Fruit fly (Drosophila melanogaster): ENCODE measurements around the gene sbr.
A peak's percentile ranks its signal among the peaks of the same experiment; 100 is the strongest.

sbr gene

dm6 chrX:10816856-10817255 is 30.0 kb downstream of the sbr start:
- TF ChIP-seq Hr96 (GFP tag; optimal IDR thresholded peaks at IDR 0.05) (no peak), CG5204 (GFP tag; optimal IDR thresholded peaks at IDR 0.05) (no peak), tj (GFP tag; optimal IDR thresholded peaks at IDR 0.05) (no peak), bab1 (GFP tag; optimal IDR thresholded peaks at IDR 0.05) (no peak), Crg-1 (GFP tag; optimal IDR thresholded peaks at IDR 0.05) (no peak), kay (GFP tag; ENCODE audit: borderline replicate concordance) (no peak)

DNA sequence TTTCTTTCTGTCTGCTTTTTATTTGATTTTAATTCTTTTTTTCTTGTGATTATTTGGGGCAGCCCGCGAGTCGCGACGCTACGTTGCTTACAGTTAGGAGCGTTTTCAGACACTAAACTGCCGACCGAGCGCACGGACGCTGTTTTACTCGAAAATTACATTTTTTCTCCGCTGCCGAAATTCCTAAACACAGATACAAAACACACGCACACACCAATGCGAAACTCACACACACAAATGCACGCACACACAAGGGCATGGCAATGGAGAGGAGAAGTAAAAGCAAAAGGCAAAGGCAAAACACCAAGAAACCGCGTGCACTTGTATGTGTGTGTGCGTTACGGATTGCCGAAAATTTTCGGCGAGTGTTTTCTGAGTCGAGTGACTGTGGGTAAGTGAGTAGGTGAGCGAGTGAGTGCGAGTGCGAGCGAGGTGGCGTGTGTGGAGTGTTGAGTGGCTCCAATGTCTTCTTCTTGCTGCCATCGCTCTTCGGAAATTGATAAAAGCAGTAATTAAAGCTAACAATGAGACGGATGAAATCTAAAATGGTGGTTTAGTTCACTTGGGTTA is 31.3 kb downstream of the sbr start:
- TF ChIP-seq pad (GFP tag; optimal IDR thresholded peaks at IDR 0.05) (peak; percentile 95), kay (GFP tag; ENCODE audit: borderline replicate concordance) (no peak), ovo (GFP tag; optimal IDR thresholded peaks at IDR 0.05) (no peak), Mnt (GFP tag; optimal IDR thresholded peaks at IDR 0.05) (no peak), CG12768 (GFP tag; optimal IDR thresholded peaks at IDR 0.05) (no peak), CG11617 (GFP tag; optimal IDR thresholded peaks at IDR 0.05) (no peak), CG5204 (GFP tag; optimal IDR thresholded peaks at IDR 0.05) (no peak), tj (GFP tag; optimal IDR thresholded peaks at IDR 0.05) (peak; percentile 57), CG33017 (tag; optimal IDR thresholded peaks at IDR 0.05) (no peak), Clk (GFP tag; optimal IDR thresholded peaks at IDR 0.05) (no peak)

DNA sequence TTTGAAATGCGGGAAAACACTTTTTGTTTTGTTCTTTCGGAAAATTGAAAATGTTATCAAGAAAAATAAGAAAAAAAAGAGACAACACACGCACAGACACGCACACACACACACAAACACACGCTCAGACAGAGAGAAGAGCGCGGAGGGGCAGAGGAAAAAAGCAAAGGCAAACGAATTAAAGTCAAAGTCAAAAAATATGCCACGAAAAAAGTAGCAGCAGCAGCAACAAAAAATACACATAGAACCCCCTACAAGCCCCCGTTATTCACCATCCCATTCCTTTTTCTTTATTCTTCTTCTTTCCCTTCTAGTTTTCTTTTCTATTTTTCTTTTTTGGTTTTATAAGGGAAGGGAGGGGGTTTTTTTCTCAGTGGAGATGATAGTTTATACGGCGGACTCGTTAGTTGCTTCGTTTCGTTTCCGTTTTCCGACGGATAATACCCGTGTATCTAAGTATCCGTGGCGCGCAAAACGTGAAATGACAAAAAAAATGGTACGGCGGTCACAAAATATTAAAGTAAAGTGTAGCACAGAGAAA is 32.0 kb downstream of the sbr start:
- TF ChIP-seq Hr96 (GFP tag; optimal IDR thresholded peaks at IDR 0.05) = no peak
- TF ChIP-seq CG7045 (GFP tag; optimal IDR thresholded peaks at IDR 0.05) = no peak
- TF ChIP-seq CG7101 (tag; optimal IDR thresholded peaks at IDR 0.05) = no peak
- no peak for TF ChIP-seq Mnt (GFP tag; optimal IDR thresholded peaks at IDR 0.05)
- no peak for TF ChIP-seq cnc (optimal IDR thresholded peaks at IDR 0.05)

- no peak for TF ChIP-seq CG11617 (GFP tag; optimal IDR thresholded peaks at IDR 0.05)
Observed at dm6 chrX:10814113-10814512, 32.8 kb downstream of the sbr start.

DNA sequence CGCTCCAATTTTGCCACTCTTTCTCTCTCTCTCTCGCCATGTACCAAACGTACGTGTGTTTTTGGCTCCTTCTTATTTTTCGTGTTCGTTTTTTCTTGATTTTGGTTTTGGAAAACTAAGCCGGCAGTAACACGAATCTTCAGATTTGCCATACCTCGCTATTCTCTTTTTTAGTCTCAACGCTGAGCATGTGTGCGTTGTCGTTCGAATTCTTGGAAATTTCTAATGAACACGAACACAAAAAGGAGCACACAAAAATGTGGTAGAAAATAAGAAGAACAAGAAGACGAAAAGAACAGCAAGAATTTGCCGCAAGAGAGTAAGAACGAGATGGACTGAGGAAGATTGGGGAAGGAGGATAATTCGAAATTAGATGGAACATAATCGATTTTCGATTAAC is 38.2 kb downstream of the sbr start:
- TF ChIP-seq CG33017 (tag; optimal IDR thresholded peaks at IDR 0.05) (no peak), Crg-1 (GFP tag; optimal IDR thresholded peaks at IDR 0.05) (no peak), CG7101 (tag; optimal IDR thresholded peaks at IDR 0.05) (no peak), CG1620 (GFP tag; optimal IDR thresholded peaks at IDR 0.05) (no peak), CG12768 (GFP tag; optimal IDR thresholded peaks at IDR 0.05) (no peak), tj (GFP tag; optimal IDR thresholded peaks at IDR 0.05) (no peak), CG14711 (tag; optimal IDR thresholded peaks at IDR 0.05) (no peak), pad (GFP tag; optimal IDR thresholded peaks at IDR 0.05) (no peak), ovo (GFP tag; optimal IDR thresholded peaks at IDR 0.05) (no peak), kay (GFP tag; ENCODE audit: borderline replicate concordance) (no peak), cnc (optimal IDR thresholded peaks at IDR 0.05) (no peak), Clk (GFP tag; optimal IDR thresholded peaks at IDR 0.05) (no peak), CG5204 (GFP tag; optimal IDR thresholded peaks at IDR 0.05) (no peak), toe (GFP tag; optimal IDR thresholded peaks at IDR 0.05) (no peak)

DNA sequence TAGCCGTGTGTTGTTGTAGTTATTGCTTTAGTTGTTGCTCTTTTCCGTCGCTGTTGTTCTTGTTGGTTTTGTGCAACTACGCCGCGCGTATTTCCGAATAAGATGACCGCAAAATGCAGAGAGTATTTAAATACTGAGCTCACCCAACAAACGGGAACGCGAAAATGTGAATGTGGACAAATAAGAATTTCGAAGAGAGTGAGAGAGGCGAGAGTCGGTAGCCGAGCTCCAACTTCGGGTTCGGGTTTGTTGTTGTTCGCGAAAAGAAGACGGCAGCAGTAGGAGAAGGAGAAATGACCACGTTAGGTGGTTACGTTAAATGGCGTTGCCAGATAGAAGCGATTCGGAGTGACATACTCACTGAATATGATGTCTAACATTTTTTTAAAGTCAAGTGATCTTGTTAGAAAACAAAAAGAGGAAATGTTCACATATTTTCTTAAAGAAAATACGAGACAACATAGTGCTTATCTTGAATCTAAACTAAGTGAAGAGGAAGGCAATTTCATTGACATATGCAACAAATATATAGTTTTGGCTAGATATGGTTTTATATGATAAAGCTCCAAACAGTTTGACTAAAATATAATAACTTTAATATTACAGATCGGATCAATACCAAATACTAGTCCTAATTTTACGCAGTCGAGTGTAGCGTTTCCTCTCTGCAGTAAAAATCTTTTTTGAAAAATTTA is 40.0 kb downstream of the sbr start:
- TF ChIP-seq bab1 (GFP tag; optimal IDR thresholded peaks at IDR 0.05) (peak; percentile 26), CG7101 (tag; optimal IDR thresholded peaks at IDR 0.05) (peak; percentile 11), ovo (GFP tag; optimal IDR thresholded peaks at IDR 0.05) (peak; percentile 47), Crg-1 (GFP tag; optimal IDR thresholded peaks at IDR 0.05) (no peak), CG11617 (GFP tag; optimal IDR thresholded peaks at IDR 0.05) (no peak), CG33017 (tag; optimal IDR thresholded peaks at IDR 0.05) (no peak), pad (GFP tag; optimal IDR thresholded peaks at IDR 0.05) (peak; percentile 100), Mnt (GFP tag; optimal IDR thresholded peaks at IDR 0.05) (peak; percentile 46), CG12768 (GFP tag; optimal IDR thresholded peaks at IDR 0.05) (no peak), kay (GFP tag; ENCODE audit: borderline replicate concordance) (peak; percentile 85), cic (GFP tag; optimal IDR thresholded peaks at IDR 0.05) (peak; percentile 49), tj (GFP tag; optimal IDR thresholded peaks at IDR 0.05) (peak; percentile 63)

dm6 chrX:10805651-10806191 is 41.2 kb downstream of the sbr start:
- TF ChIP-seq tj (GFP tag; optimal IDR thresholded peaks at IDR 0.05) (peak; percentile 90), Hr96 (GFP tag; optimal IDR thresholded peaks at IDR 0.05) (no peak), bab1 (GFP tag; optimal IDR thresholded peaks at IDR 0.05) (no peak), CG12768 (GFP tag; optimal IDR thresholded peaks at IDR 0.05) (no peak), pad (GFP tag; optimal IDR thresholded peaks at IDR 0.05) (peak; percentile 82), ovo (GFP tag; optimal IDR thresholded peaks at IDR 0.05) (peak; percentile 94), kay (GFP tag; ENCODE audit: borderline replicate concordance) (peak; percentile 76), cic (GFP tag; optimal IDR thresholded peaks at IDR 0.05) (no peak), CG1620 (GFP tag; optimal IDR thresholded peaks at IDR 0.05) (no peak), CG14711 (tag; optimal IDR thresholded peaks at IDR 0.05) (peak; percentile 88), Clk (GFP tag; optimal IDR thresholded peaks at IDR 0.05) (no peak), CG7101 (tag; optimal IDR thresholded peaks at IDR 0.05) (no peak), Mnt (GFP tag; optimal IDR thresholded peaks at IDR 0.05) (peak; percentile 74), cnc (optimal IDR thresholded peaks at IDR 0.05) (no peak), CG11617 (GFP tag; optimal IDR thresholded peaks at IDR 0.05) (no peak), CG33017 (tag; optimal IDR thresholded peaks at IDR 0.05) (no peak), toe (GFP tag; optimal IDR thresholded peaks at IDR 0.05) (no peak), CG7045 (GFP tag; optimal IDR thresholded peaks at IDR 0.05) (no peak), CG5204 (GFP tag; optimal IDR thresholded peaks at IDR 0.05) (no peak), Crg-1 (GFP tag; optimal IDR thresholded peaks at IDR 0.05) (no peak)
